Worm (Caenorhabditis elegans): ENCODE results near the gene C54F6.15.

ce11 chrV:7532947-7533346, 10.8 kb upstream of the C54F6.15 start, which contains the start of gene C54F6.3:
- no peak for TF ChIP-seq dpl-1 (GFP tag; optimal IDR thresholded peaks at IDR 0.05)
- no peak for TF ChIP-seq hrde-1 (tag; optimal IDR thresholded peaks at IDR 0.05; ENCODE audit: borderline replicate concordance)
- TF ChIP-seq somi-1 (GFP tag; optimal IDR thresholded peaks at IDR 0.05), result no peak
- no peak for TF ChIP-seq Y79H2A.3 (GFP tag; conservative IDR thresholded peaks at IDR 0.05)
- TF ChIP-seq madf-8 (GFP tag; conservative IDR thresholded peaks at IDR 0.05), result no peak
- TF ChIP-seq unc-130 (GFP tag; optimal IDR thresholded peaks at IDR 0.05), result no peak
- TF ChIP-seq B0019.2 (GFP tag; conservative IDR thresholded peaks at IDR 0.05), result no peak
- TF ChIP-seq snpc-4 (GFP tag; optimal IDR thresholded peaks at IDR 0.05), result no peak
- TF ChIP-seq snpc-4 (tag; optimal IDR thresholded peaks at IDR 0.05), result no peak
- no peak for TF ChIP-seq chd-7 (tag; optimal IDR thresholded peaks at IDR 0.05)
- no peak for TF ChIP-seq F23B12.7 (tag; optimal IDR thresholded peaks at IDR 0.05; ENCODE audit: insufficient read depth)
- no peak for TF ChIP-seq nhr-90 (tag; optimal IDR thresholded peaks at IDR 0.05)
- no peak for TF ChIP-seq madf-3 (GFP tag; IDR thresholded peaks at IDR 0.05)
- TF ChIP-seq sptf-2 (GFP tag; optimal IDR thresholded peaks at IDR 0.05), result no peak
- no peak for TF ChIP-seq B0336.3 (GFP tag; IDR thresholded peaks at IDR 0.05)
